Worm (Caenorhabditis elegans): ENCODE data around the gene Y42H9AR.5.

Gene Y42H9AR.5

ce11 chrIV:8151721-8152120 lies 49.4 kb downstream of the Y42H9AR.5 start:
- TF ChIP-seq ref-1 (GFP tag; conservative IDR thresholded peaks at IDR 0.05) (no peak), cog-1 (tag; optimal IDR thresholded peaks at IDR 0.05) (no peak), ztf-29 (GFP tag; IDR thresholded peaks at IDR 0.05) (no peak), ztf-23 (GFP tag; IDR thresholded peaks at IDR 0.05) (no peak), tab-1 (GFP tag; IDR thresholded peaks at IDR 0.05) (no peak), flt-1 (GFP tag; IDR thresholded peaks at IDR 0.05) (no peak), med-1 (GFP tag; optimal IDR thresholded peaks at IDR 0.05; ENCODE audit: insufficient read depth) (no peak), T22C8.4 (GFP tag; IDR thresholded peaks at IDR 0.05) (no peak), klf-2 (GFP tag; conservative IDR thresholded peaks at IDR 0.05) (no peak)

ce11 chrIV:8152145-8152544 lies 49.8 kb downstream of the Y42H9AR.5 start, which contains the start of gene faah-2:
faah-2 (plus strand) TSS chrIV:8152445.
- TF ChIP-seq ztf-29 (GFP tag; IDR thresholded peaks at IDR 0.05): no peak
- no peak for TF ChIP-seq ztf-23 (GFP tag; IDR thresholded peaks at IDR 0.05)
- TF ChIP-seq flt-1 (GFP tag; IDR thresholded peaks at IDR 0.05): no peak
- TF ChIP-seq med-1 (GFP tag; optimal IDR thresholded peaks at IDR 0.05; ENCODE audit: insufficient read depth): no peak
- no peak for TF ChIP-seq klf-2 (GFP tag; conservative IDR thresholded peaks at IDR 0.05)
- no peak for TF ChIP-seq T22C8.4 (GFP tag; IDR thresholded peaks at IDR 0.05)
- TF ChIP-seq cog-1 (tag; optimal IDR thresholded peaks at IDR 0.05): no peak
- TF ChIP-seq ref-1 (GFP tag; conservative IDR thresholded peaks at IDR 0.05): no peak
- no peak for TF ChIP-seq tab-1 (GFP tag; IDR thresholded peaks at IDR 0.05)

DNA sequence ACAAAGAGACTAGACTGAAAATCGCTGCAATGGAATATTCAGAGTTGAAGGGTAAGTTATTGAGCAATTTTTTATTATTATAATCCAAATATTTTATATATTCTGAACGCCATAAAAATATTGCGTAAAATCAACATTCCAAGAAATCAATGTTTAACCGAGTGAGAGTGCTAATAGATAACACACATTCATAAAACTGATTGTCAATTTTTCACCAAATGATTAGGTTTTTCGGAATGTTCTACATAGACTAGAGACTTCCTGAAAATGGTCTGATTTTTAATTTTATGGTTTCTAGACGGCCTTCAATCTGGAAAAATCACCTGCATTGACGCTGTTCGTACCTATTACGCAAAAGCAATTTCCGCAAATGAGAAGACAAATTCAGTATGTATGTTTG lies 50.4 kb downstream of the Y42H9AR.5 start:
- no peak for TF ChIP-seq ztf-23 (GFP tag; IDR thresholded peaks at IDR 0.05)
- no peak for TF ChIP-seq tab-1 (GFP tag; IDR thresholded peaks at IDR 0.05)
- TF ChIP-seq ztf-29 (GFP tag; IDR thresholded peaks at IDR 0.05): no peak
- TF ChIP-seq med-1 (GFP tag; optimal IDR thresholded peaks at IDR 0.05; ENCODE audit: insufficient read depth): no peak
- no peak for TF ChIP-seq flt-1 (GFP tag; IDR thresholded peaks at IDR 0.05)

DNA sequence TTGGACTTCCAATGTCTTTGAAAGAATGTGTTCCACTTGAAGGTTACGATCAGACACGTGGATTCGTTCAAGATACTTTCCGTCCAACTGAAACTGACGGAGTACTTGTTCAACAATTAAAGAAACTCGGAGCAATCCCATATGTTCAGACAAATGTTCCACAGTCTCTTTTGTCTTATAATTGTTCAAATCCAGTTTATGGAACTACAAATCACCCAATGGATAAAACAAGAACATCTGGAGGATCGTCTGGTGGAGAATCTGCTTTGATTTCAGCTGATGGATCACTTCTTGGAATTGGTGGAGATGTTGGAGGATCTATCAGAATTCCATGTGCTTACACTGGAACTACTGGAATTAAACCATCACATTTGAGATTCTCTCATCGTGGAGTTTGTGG lies 50.8 kb downstream of the Y42H9AR.5 start:
- TF ChIP-seq klf-2 (GFP tag; conservative IDR thresholded peaks at IDR 0.05) (no peak), med-1 (GFP tag; optimal IDR thresholded peaks at IDR 0.05; ENCODE audit: insufficient read depth) (no peak), tab-1 (GFP tag; IDR thresholded peaks at IDR 0.05) (no peak), ztf-23 (GFP tag; IDR thresholded peaks at IDR 0.05) (no peak)
